Fruit fly (Drosophila melanogaster) whole organism, embryonic: ENCODE measurements around the gene CG11384.

Experiments
- B-H1 ChIP-seq: fragments of 200-800 bp; sonication (Bioruptor generic); IDR thresholded peaks from 3 replicates; pipeline ENCODE4 v1.3.6; 2022; ENCODE audit warnings: missing biosample characterization, missing genetic modification characterization
- BEAF-32 ChIP-seq: fragments of 200-800 bp; sonication (Bioruptor generic); optimal IDR thresholded peaks from 3 replicates; lab custom pipeline; 2017; ENCODE audit warnings: missing biosample characterization, missing genetic modification characterization, mild to moderate bottlenecking, moderate library complexity, missing genetic modification reagents
- CG10209 ChIP-seq: fragments of 200-800 bp; sonication (Bioruptor generic); optimal IDR thresholded peaks from 3 replicates; lab custom pipeline; 2017; ENCODE audit warnings: missing biosample characterization, mild to moderate bottlenecking, missing genetic modification characterization, missing genetic modification reagents
- CG10979 ChIP-seq: fragments of 200-800 bp; sonication (Bioruptor generic); optimal IDR thresholded peaks from 2 replicates; lab custom pipeline; 2018; ENCODE audit warnings: missing biosample characterization, mild to moderate bottlenecking, missing genetic modification characterization, moderate library complexity
- CG12236 ChIP-seq: fragments of 200-800 bp; sonication (Bioruptor generic); optimal IDR thresholded peaks from 2 replicates; lab custom pipeline; 2016; ENCODE audit warnings: missing biosample characterization, missing genetic modification characterization
- CG14667 ChIP-seq: fragments of 200-800 bp; sonication (Bioruptor generic); IDR thresholded peaks from 2 replicates; pipeline ENCODE4 v1.3.6; 2022; ENCODE audit warnings: missing biosample characterization, missing genetic modification characterization
- CG17361 ChIP-seq: fragments of 200-800 bp; sonication (Bioruptor generic); IDR thresholded peaks from 3 replicates; pipeline ENCODE4 v1.3.6; 2022; ENCODE audit warnings: missing biosample characterization, missing genetic modification characterization
- CG17802 ChIP-seq: fragments of 200-800 bp; sonication (Bioruptor generic); optimal IDR thresholded peaks from 2 replicates; lab custom pipeline; 2018; ENCODE audit warnings: missing biosample characterization, mild to moderate bottlenecking, missing genetic modification characterization, moderate library complexity
- CG18599 ChIP-seq: fragments of 200-800 bp; sonication (Bioruptor generic); optimal IDR thresholded peaks from 3 replicates; lab custom pipeline; 2017; ENCODE audit warnings: missing biosample characterization, missing genetic modification characterization, mild to moderate bottlenecking, moderate library complexity, missing genetic modification reagents
- CG18619 ChIP-seq: fragments of 200-800 bp; sonication (Bioruptor generic); optimal IDR thresholded peaks from 3 replicates; lab custom pipeline; 2017; ENCODE audit warnings: missing biosample characterization, mild to moderate bottlenecking, missing genetic modification characterization
- CG2678 ChIP-seq: fragments of 200-800 bp; sonication (Bioruptor generic); optimal IDR thresholded peaks from 3 replicates; lab custom pipeline; 2019; ENCODE audit warnings: missing biosample characterization, mild to moderate bottlenecking, missing genetic modification characterization, moderate library complexity
- CG31441 ChIP-seq: fragments of 200-800 bp; sonication (Bioruptor generic); IDR thresholded peaks from 2 replicates; pipeline ENCODE4 v1.3.6; 2022; ENCODE audit warnings: missing biosample characterization, missing genetic modification characterization
- CG32767 ChIP-seq: fragments of 200-800 bp; sonication (Bioruptor generic); IDR thresholded peaks from 2 replicates; pipeline ENCODE4 v1.3.6; 2022; ENCODE audit warnings: missing biosample characterization, missing genetic modification characterization
- CG33213 ChIP-seq: fragments of 200-800 bp; sonication (Bioruptor generic); optimal IDR thresholded peaks from 3 replicates; lab custom pipeline; 2016; ENCODE audit warnings: missing biosample characterization, missing genetic modification characterization
- CG34376 ChIP-seq: fragments of 200-800 bp; sonication (Bioruptor generic); optimal IDR thresholded peaks from 2 replicates; lab custom pipeline; 2018; ENCODE audit warnings: missing biosample characterization, mild to moderate bottlenecking, missing genetic modification characterization
- CG3995 ChIP-seq: fragments of 200-800 bp; sonication (Bioruptor generic); optimal IDR thresholded peaks from 3 replicates; lab custom pipeline; 2016; ENCODE audit warnings: missing biosample characterization, missing genetic modification characterization
- CG4328 ChIP-seq: fragments of 200-800 bp; sonication (Bioruptor generic); optimal IDR thresholded peaks from 3 replicates; lab custom pipeline; 2017; ENCODE audit warnings: missing biosample characterization, missing genetic modification reagents, missing genetic modification characterization
- CG5180 ChIP-seq: fragments of 200-800 bp; sonication (Bioruptor generic); optimal IDR thresholded peaks from 3 replicates; lab custom pipeline; 2017; ENCODE audit warnings: missing biosample characterization, missing genetic modification characterization, mild to moderate bottlenecking, moderate library complexity, missing genetic modification reagents
- CG7963 ChIP-seq: fragments of 200-800 bp; sonication (Bioruptor generic); IDR thresholded peaks from 3 replicates; pipeline ENCODE4 v1.3.6; 2022; ENCODE audit warnings: missing biosample characterization, missing genetic modification characterization; ENCODE audit not compliant: partially characterized antibody
- CG8290 ChIP-seq, 3 experiments: fragments of 200-800 bp; sonication (Bioruptor generic); optimal IDR thresholded peaks; 2 replicates each; lab custom pipeline; 2016 to 2019; ENCODE audit warnings: missing biosample characterization in 3 of 3, missing genetic modification characterization in 3 of 3, mild to moderate bottlenecking in 2 of 3, moderate library complexity in 1 of 3
- Deaf1 ChIP-seq: fragments of 200-800 bp; optimal IDR thresholded peaks from 3 replicates; lab custom pipeline; 2019; ENCODE audit warnings: missing biosample characterization, mild to moderate bottlenecking, missing genetic modification characterization, moderate library complexity
- Gsc ChIP-seq: fragments of 200-800 bp; sonication (Bioruptor generic); IDR thresholded peaks from 2 replicates; pipeline ENCODE4 v1.3.6; 2022; ENCODE audit warnings: missing biosample characterization, missing genetic modification characterization
- Hey ChIP-seq: fragments of 200-800 bp; sonication (Bioruptor generic); optimal IDR thresholded peaks from 3 replicates; lab custom pipeline; 2018; ENCODE audit warnings: missing biosample characterization, mild to moderate bottlenecking, missing genetic modification characterization
- HmgZ ChIP-seq: fragments of 200-800 bp; sonication (Bioruptor generic); optimal IDR thresholded peaks from 2 replicates; lab custom pipeline; 2018; ENCODE audit warnings: missing biosample characterization, mild to moderate bottlenecking, missing genetic modification characterization
- Med ChIP-seq: fragments of 200-800 bp; sonication (Bioruptor generic); peaks from one replicate; lab custom pipeline; 2016; ENCODE audit warnings: missing biosample characterization, missing genetic modification characterization, mild to moderate bottlenecking, inconsistent platforms, moderate library complexity
- NK7.1 ChIP-seq: fragments of 200-800 bp; sonication (Bioruptor generic); optimal IDR thresholded peaks from 3 replicates; lab custom pipeline; 2016; ENCODE audit warnings: missing biosample characterization, missing genetic modification characterization
- Nf-YB ChIP-seq: fragments of 200-800 bp; sonication (Bioruptor generic); optimal IDR thresholded peaks from 3 replicates; lab custom pipeline; 2019; ENCODE audit warnings: missing biosample characterization, mild to moderate bottlenecking, missing genetic modification characterization, moderate library complexity
- Optix ChIP-seq: fragments of 200-800 bp; sonication (Bioruptor generic); IDR thresholded peaks from 3 replicates; pipeline ENCODE4 v1.3.6; 2022; ENCODE audit warnings: missing biosample characterization, missing genetic modification characterization
- Pdp1 ChIP-seq, 2 experiments: fragments of 200-800 bp; sonication (Bioruptor generic); optimal IDR thresholded peaks; 3 replicates each; lab custom pipeline; 2016; ENCODE audit warnings: missing biosample characterization in 2 of 2, missing genetic modification characterization in 2 of 2, mild to moderate bottlenecking in 1 of 2, moderate library complexity in 1 of 2
- amos ChIP-seq: fragments of 200-800 bp; sonication (Bioruptor generic); IDR thresholded peaks from 2 replicates; pipeline ENCODE4 v1.3.6; 2022; ENCODE audit warnings: missing biosample characterization, missing genetic modification characterization; ENCODE audit not compliant: partially characterized antibody
- chinmo ChIP-seq: fragments of 200-800 bp; sonication (Bioruptor generic); IDR thresholded peaks from 4 replicates; pipeline ENCODE4 v1.3.6; 2022; ENCODE audit warnings: missing biosample characterization, missing genetic modification characterization; ENCODE audit not compliant: partially characterized antibody
- chm ChIP-seq: fragments of 200-800 bp; sonication (Bioruptor generic); IDR thresholded peaks from 2 replicates; pipeline ENCODE4 v1.3.6; 2022; ENCODE audit warnings: missing biosample characterization, missing genetic modification characterization
- disco-r ChIP-seq: fragments of 200-800 bp; sonication (Bioruptor generic); optimal IDR thresholded peaks from 2 replicates; lab custom pipeline; 2016; ENCODE audit warnings: missing biosample characterization, missing genetic modification characterization
- grn ChIP-seq: fragments of 200-800 bp; sonication (Bioruptor generic); optimal IDR thresholded peaks from 3 replicates; lab custom pipeline; 2017; ENCODE audit warnings: missing biosample characterization, missing genetic modification characterization
- gsb-n ChIP-seq: fragments of 200-800 bp; sonication (Bioruptor generic); optimal IDR thresholded peaks from 3 replicates; lab custom pipeline; 2018; ENCODE audit warnings: missing biosample characterization, mild to moderate bottlenecking, missing genetic modification characterization
- lab ChIP-seq: fragments of 200-800 bp; sonication (Bioruptor generic); optimal IDR thresholded peaks from 3 replicates; lab custom pipeline; 2017; ENCODE audit warnings: missing biosample characterization, missing genetic modification characterization, mild to moderate bottlenecking, moderate library complexity, missing genetic modification reagents
- lilli ChIP-seq: fragments of 200-800 bp; sonication (Bioruptor generic); optimal IDR thresholded peaks from 3 replicates; lab custom pipeline; 2016; ENCODE audit warnings: missing biosample characterization, missing genetic modification characterization
- mirr ChIP-seq: fragments of 200-800 bp; sonication (Bioruptor generic); optimal IDR thresholded peaks from 3 replicates; lab custom pipeline; 2018; ENCODE audit warnings: missing biosample characterization, mild to moderate bottlenecking, missing genetic modification characterization
- onecut ChIP-seq: fragments of 200-800 bp; sonication (Bioruptor generic); IDR thresholded peaks from 2 replicates; pipeline ENCODE4 v1.3.6; 2022; ENCODE audit warnings: missing biosample characterization, missing genetic modification characterization
- repo ChIP-seq: fragments of 200-800 bp; sonication (Bioruptor generic); optimal IDR thresholded peaks from 2 replicates; lab custom pipeline; 2016; ENCODE audit warnings: missing biosample characterization, missing genetic modification characterization
- sc ChIP-seq, 3 experiments: fragments of >200 bp in 2 of 3; fragments of 200-800 bp in 1 of 3; sonication (Bioruptor generic) in 1 of 3; optimal IDR thresholded peaks; 2 replicates in 2 of 3; 3 replicates in 1 of 3; lab custom pipeline; 2017; ENCODE audit warnings: mild to moderate bottlenecking in 1 of 3, missing biosample characterization in 1 of 3, missing genetic modification characterization in 1 of 3, missing genetic modification reagents in 1 of 3
- sens ChIP-seq: fragments of 200-800 bp; sonication (Bioruptor generic); peaks from one replicate; lab custom pipeline; 2016; ENCODE audit warnings: missing biosample characterization, missing genetic modification characterization
- sens-2 ChIP-seq: fragments of 200-800 bp; sonication (Bioruptor generic); IDR thresholded peaks from 2 replicates; pipeline ENCODE4 v1.3.6; 2022; ENCODE audit warnings: missing biosample characterization, missing genetic modification characterization
- sob ChIP-seq: fragments of 200-800 bp; sonication (Bioruptor generic); IDR thresholded peaks from 2 replicates; pipeline ENCODE4 v1.3.6; 2022; ENCODE audit warnings: missing biosample characterization, missing genetic modification characterization
- zfh1 ChIP-seq: fragments of 200-800 bp; sonication (Bioruptor generic); IDR thresholded peaks from 3 replicates; pipeline ENCODE4 v1.3.6; 2022; ENCODE audit warnings: missing biosample characterization, missing genetic modification characterization

CG11384 gene

dm6 chrX:1180865-1181264, 5.0 kb upstream of the CG11384 start:
- TF ChIP-seq CG17802 (tag; lab: Kevin White, UChicago), result no peak
- TF ChIP-seq lab, result no peak
- no peak for TF ChIP-seq lilli
- TF ChIP-seq sc (optimal IDR thresholded peaks at IDR 0.05; lab: Kevin White, UChicago), result no peak
- TF ChIP-seq sc (GFP tag; optimal IDR thresholded peaks at IDR 0.05; lab: Kevin White, UChicago), result no peak
- no peak for TF ChIP-seq CG17361 (GFP tag; lab: Robert Waterston, UW)
- no peak for TF ChIP-seq CG4328
- TF ChIP-seq CG12236 (GFP tag; lab: Kevin White, UChicago), result no peak
- no peak for TF ChIP-seq Pdp1 (GFP tag; optimal IDR thresholded peaks at IDR 0.05; lab: Kevin White, UChicago)
- TF ChIP-seq B-H1 (GFP tag; lab: Robert Waterston, UW), result no peak
- no peak for TF ChIP-seq CG31441
- no peak for TF ChIP-seq BEAF-32
- no peak for TF ChIP-seq Nf-YB (GFP tag; lab: Kevin White, UChicago)
- no peak for TF ChIP-seq CG7963 (GFP tag; lab: Robert Waterston, UW)
- TF ChIP-seq sob (GFP tag; lab: Robert Waterston, UW), result no peak
- TF ChIP-seq CG33213, result no peak
- no peak for TF ChIP-seq zfh1 (GFP tag; lab: Robert Waterston, UW)
- TF ChIP-seq disco-r (GFP tag; lab: Kevin White, UChicago), result no peak

- no peak for TF ChIP-seq CG32767
- TF ChIP-seq amos (GFP tag; lab: Robert Waterston, UW), result no peak
- peak; percentile 27 for TF ChIP-seq CG3995
- no peak for TF ChIP-seq Optix (GFP tag; lab: Robert Waterston, UW)
These were observed 4.0 kb upstream of the CG11384 start, which contains the start of gene CG11379 for dm6 chrX:1179865-1180264. Gene CG11379, plus strand, starts transcription at chrX:1180165.

- TF ChIP-seq onecut (GFP tag; lab: Robert Waterston, UW) (no peak), Gsc (GFP tag; lab: Robert Waterston, UW) (no peak), CG10209 (GFP tag; lab: Kevin White, UChicago) (no peak), CG18619 (GFP tag; lab: Kevin White, UChicago) (no peak), sens-2 (GFP tag; lab: Robert Waterston, UW) (no peak), lab (peak; percentile 63), CG10979 (tag; lab: Kevin White, UChicago) (no peak)
These were observed 2.3 kb downstream of the CG11384 start for dm6 chrX:1173564-1173963.

DNA sequence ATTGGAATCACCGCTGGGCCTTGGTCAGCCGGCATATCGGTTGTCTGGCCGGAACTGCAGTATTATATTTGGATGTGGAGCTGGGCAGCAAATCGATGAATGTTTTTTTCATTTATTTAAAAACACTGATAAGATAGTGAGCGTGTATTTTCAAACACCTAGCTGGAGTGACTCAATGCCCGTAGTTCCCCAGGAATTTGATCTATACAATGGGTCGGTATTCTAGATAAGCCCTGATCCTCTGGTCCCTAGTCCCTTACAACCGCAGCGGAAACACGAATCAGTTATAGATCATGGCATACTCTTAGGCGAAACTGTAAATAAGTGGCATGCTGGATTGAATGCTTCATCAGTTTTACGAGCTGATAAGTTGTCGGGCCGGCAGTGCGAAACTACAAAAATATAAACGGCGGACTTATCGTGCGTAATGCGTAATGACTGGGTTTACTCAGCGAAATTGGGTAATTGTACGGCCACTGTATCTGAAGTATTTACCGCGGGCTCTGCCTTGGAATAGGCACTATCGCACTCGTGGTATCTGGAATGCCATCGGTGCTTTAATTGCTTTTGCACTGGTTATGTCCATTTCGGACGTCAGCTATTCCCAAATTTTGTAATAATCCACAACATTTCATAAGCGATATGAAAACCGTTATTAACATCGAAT, 2.9 kb downstream of the CG11384 start:
- TF ChIP-seq repo (GFP tag; lab: Kevin White, UChicago), result no peak
- TF ChIP-seq Deaf1 (tag; lab: Kevin White, UChicago), result peak; percentile 51
- peak; percentile 1 for TF ChIP-seq CG2678 (tag; lab: Kevin White, UChicago)
- TF ChIP-seq gsb-n (tag; lab: Kevin White, UChicago), result no peak
- TF ChIP-seq CG8290 (GFP tag; optimal IDR thresholded peaks at IDR 0.05; lab: Kevin White, UChicago), result no peak
- TF ChIP-seq CG8290 (tag; optimal IDR thresholded peaks at IDR 0.05; lab: Kevin White, UChicago), result peak in 1 of 2 experiments; percentile 51
- TF ChIP-seq grn, result peak; percentile 75
- TF ChIP-seq sens (GFP tag; lab: Kevin White, UChicago), result peak; percentile 1
- peak; percentile 5 for TF ChIP-seq CG18599 (GFP tag; lab: Kevin White, UChicago)
- 0 out of 4 replicates have a peak, but pooled peaks have one; percentile 30 for TF ChIP-seq chinmo
- TF ChIP-seq chm (GFP tag; lab: Robert Waterston, UW), result peak; percentile 25; the same call in 1 of the 2 replicates
- TF ChIP-seq Hey (tag; lab: Kevin White, UChicago), result no peak
- TF ChIP-seq CG5180 (GFP tag; lab: Kevin White, UChicago), result no peak
- no peak for TF ChIP-seq CG3995
- no peak for TF ChIP-seq CG14667 (GFP tag; lab: Robert Waterston, UW)
- TF ChIP-seq Pdp1 (GFP tag; optimal IDR thresholded peaks at IDR 0.05; lab: Kevin White, UChicago), result peak in 1 of 2 experiments; percentile 78
- TF ChIP-seq Med, result peak; percentile 20
- peak; percentile 66 for TF ChIP-seq CG34376 (GFP tag; lab: Kevin White, UChicago)
- TF ChIP-seq HmgZ (tag; lab: Kevin White, UChicago), result peak; percentile 13
- TF ChIP-seq mirr, result peak; percentile 88
- no peak for TF ChIP-seq NK7.1 (GFP tag; lab: Kevin White, UChicago)
